Worm (Caenorhabditis elegans) whole organism, late embryonic: Measurements from ENCODE around the gene sru-15.

Source experiments
- F13H6.1 ChIP-seq: sonication (generic microtip); optimal IDR thresholded peaks from 2 replicates; lab custom pipeline; 2016; ENCODE audit warnings: missing genetic modification characterization, missing compliant biosample characterization
- K02D7.2 ChIP-seq: sonication (generic microtip); optimal IDR thresholded peaks from 2 replicates; lab custom pipeline; 2017; ENCODE audit warnings: mild to moderate bottlenecking, missing genetic modification characterization, missing compliant biosample characterization
- ama-1 ChIP-seq: fragments of 150-350 bp; optimal IDR thresholded peaks from 2 replicates; lab custom pipeline; 2014
- ceh-22 ChIP-seq: sonication (generic microtip); optimal IDR thresholded peaks from 2 replicates; lab custom pipeline; 2017; ENCODE audit warnings: missing biosample characterization, missing genetic modification characterization
- elt-2 ChIP-seq: sonication (generic microtip); optimal IDR thresholded peaks from 2 replicates; lab custom pipeline; 2016; ENCODE audit warnings: missing genetic modification reagents, missing genetic modification characterization, missing compliant biosample characterization
- nhr-11 ChIP-seq: fragments of 150-350 bp; optimal IDR thresholded peaks from 2 replicates; lab custom pipeline; 2014; ENCODE audit warnings: missing biosample characterization, missing genetic modification characterization
- npax-4 ChIP-seq: sonication (generic microtip); optimal IDR thresholded peaks from 2 replicates; lab custom pipeline; 2016; ENCODE audit warnings: missing genetic modification characterization, missing compliant biosample characterization
- pha-2 ChIP-seq: sonication (generic microtip); optimal IDR thresholded peaks from 2 replicates; lab custom pipeline; 2017; ENCODE audit warnings: mild to moderate bottlenecking, missing genetic modification characterization, missing compliant biosample characterization
- rnt-1 ChIP-seq: sonication (generic microtip); optimal IDR thresholded peaks from 2 replicates; lab custom pipeline; 2016; ENCODE audit warnings: missing genetic modification characterization, missing compliant biosample characterization
- unc-42 ChIP-seq: sonication (generic microtip); optimal IDR thresholded peaks from 2 replicates; lab custom pipeline; 2016; ENCODE audit warnings: missing genotype, missing genetic modification characterization, missing compliant biosample characterization
- ztf-16 ChIP-seq: sonication (generic microtip); optimal IDR thresholded peaks from 2 replicates; lab custom pipeline; 2017; ENCODE audit warnings: missing genetic modification characterization, missing compliant biosample characterization

DNA sequence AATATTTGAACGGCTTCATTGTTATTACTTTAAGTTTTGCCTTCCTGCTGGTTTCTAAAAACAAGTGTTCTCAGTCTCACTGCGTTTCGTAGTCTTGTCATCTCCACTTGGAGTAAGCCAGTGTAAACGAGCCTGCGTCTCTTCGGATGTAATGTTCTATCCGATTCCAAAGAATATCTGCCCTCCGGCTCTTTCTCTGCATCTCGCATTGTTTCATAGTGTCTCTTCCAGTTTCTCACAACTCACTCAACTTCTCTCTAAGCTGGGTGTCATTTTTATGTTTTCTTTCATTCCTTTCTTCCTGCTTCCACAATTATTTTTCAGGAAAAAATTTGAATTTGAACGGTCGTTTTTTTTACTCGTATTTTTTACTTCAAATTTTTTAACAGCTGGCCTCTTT, 31.0 kb downstream of the sru-15 start:
- TF ChIP-seq nhr-11 (tag; lab: Kevin White, UChicago) (no peak), F13H6.1 (tag; lab: Kevin White, UChicago) (no peak), ama-1 (lab: Kevin White, UChicago) (no peak), K02D7.2 (tag; lab: Kevin White, UChicago) (no peak), pha-2 (no peak), ceh-22 (tag; lab: Kevin White, UChicago) (no peak), elt-2 (tag; lab: Kevin White, UChicago) (no peak), npax-4 (tag; lab: Kevin White, UChicago) (no peak), ztf-16 (tag; lab: Kevin White, UChicago) (no peak), unc-42 (tag; lab: Kevin White, UChicago) (no peak), rnt-1 (tag; lab: Kevin White, UChicago) (no peak)
